Worm (Caenorhabditis elegans): Measurements from ENCODE around the gene W02D7.5.

DNA sequence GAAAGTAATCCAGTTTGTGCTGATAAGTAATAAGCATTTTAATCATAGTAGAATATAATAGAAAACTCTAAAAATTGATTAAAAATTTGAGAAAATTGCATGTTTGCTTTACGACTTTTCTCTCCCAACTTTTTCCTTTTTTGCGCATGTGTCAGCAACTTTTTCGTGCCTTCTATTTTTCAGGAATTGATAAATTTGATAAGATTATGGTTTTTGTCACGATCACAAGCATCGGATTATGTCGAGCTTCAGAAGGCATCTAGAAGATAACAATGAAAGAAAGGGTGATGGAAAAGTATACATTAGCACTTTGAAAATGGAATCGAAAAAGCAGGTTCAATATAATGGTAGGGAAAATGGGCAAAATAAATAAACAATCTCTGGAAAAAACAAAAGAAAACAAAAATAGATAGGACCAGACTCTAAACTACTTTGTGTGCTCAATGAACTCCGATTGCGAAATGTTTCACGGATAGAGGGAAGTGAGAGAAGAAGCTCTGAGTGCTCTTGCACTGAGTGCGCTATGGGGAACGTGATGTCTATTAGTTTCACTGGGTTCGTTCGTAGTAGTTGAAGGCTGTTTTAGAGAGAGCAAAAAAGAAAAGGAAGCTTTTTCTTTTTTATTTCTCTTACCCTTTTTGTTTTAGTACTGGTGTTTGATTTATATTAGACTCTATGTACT, 10.8 kb downstream of the W02D7.5 start:
- no peak for TF ChIP-seq him-1 (tag; optimal IDR thresholded peaks at IDR 0.05)
- no peak for TF ChIP-seq dao-5 (tag; optimal IDR thresholded peaks at IDR 0.05)

Data from whole organism, L4/young adult.